Worm (Caenorhabditis elegans): ENCODE measurements around the gene mct-4.

mct-4 gene

ce11 chrX:4929657-4930056, at the start of gene mct-4:
mct-4 (minus strand) TSS chrX:4929757.
- no peak for TF ChIP-seq ama-1 (optimal IDR thresholded peaks at IDR 0.05)
- no peak for TF ChIP-seq mef-2 (tag; optimal IDR thresholded peaks at IDR 0.05)
- no peak for TF ChIP-seq ces-1 (GFP tag; optimal IDR thresholded peaks at IDR 0.05)
- TF ChIP-seq zip-4 (GFP tag; optimal IDR thresholded peaks at IDR 0.05) = no peak
- TF ChIP-seq efl-3 (GFP tag; optimal IDR thresholded peaks at IDR 0.05) = no peak
- TF ChIP-seq nhr-84 (tag; optimal IDR thresholded peaks at IDR 0.05) = no peak
- no peak for TF ChIP-seq snu-23 (GFP tag; optimal IDR thresholded peaks at IDR 0.05)
- no peak for TF ChIP-seq mab-9 (GFP tag; IDR thresholded peaks at IDR 0.05)
- TF ChIP-seq elt-3 (tag; optimal IDR thresholded peaks at IDR 0.05) = no peak
- no peak for TF ChIP-seq zag-1 (tag; optimal IDR thresholded peaks at IDR 0.05)
- TF ChIP-seq grh-1 (GFP tag; IDR thresholded peaks at IDR 0.05) = no peak
- no peak for TF ChIP-seq hpl-2 (GFP tag; optimal IDR thresholded peaks at IDR 0.05)
- TF ChIP-seq fkh-4 (tag; optimal IDR thresholded peaks at IDR 0.05; ENCODE audit: borderline replicate concordance) = no peak
- TF ChIP-seq skn-1 (tag; optimal IDR thresholded peaks at IDR 0.05) = no peak
- TF ChIP-seq unc-130 (tag; optimal IDR thresholded peaks at IDR 0.05) = no peak
- no peak for TF ChIP-seq F16B12.6 (tag; optimal IDR thresholded peaks at IDR 0.05)
- no peak for TF ChIP-seq hlh-17 (GFP tag; optimal IDR thresholded peaks at IDR 0.05; ENCODE audit: borderline replicate concordance)
- TF ChIP-seq mdl-1 (tag; optimal IDR thresholded peaks at IDR 0.05) = no peak

- TF ChIP-seq lsy-2 (tag; optimal IDR thresholded peaks at IDR 0.05) (no peak), fos-1 (tag; optimal IDR thresholded peaks at IDR 0.05) (no peak), unc-130 (tag; optimal IDR thresholded peaks at IDR 0.05) (no peak), nhr-71 (tag; optimal IDR thresholded peaks at IDR 0.05) (no peak), unc-86 (tag; optimal IDR thresholded peaks at IDR 0.05) (no peak), nhr-11 (tag; optimal IDR thresholded peaks at IDR 0.05) (no peak), elt-2 (tag; optimal IDR thresholded peaks at IDR 0.05) (no peak), Y116A8C.19 (tag; optimal IDR thresholded peaks at IDR 0.05; ENCODE audit: borderline replicate concordance) (no peak), nhr-77 (tag; optimal IDR thresholded peaks at IDR 0.05) (no peak), fkh-8 (tag; optimal IDR thresholded peaks at IDR 0.05) (no peak), lin-35 (GFP tag; optimal IDR thresholded peaks at IDR 0.05) (no peak)
Observed at ce11 chrX:4979060-4979459, 49.5 kb upstream of the mct-4 start.

- TF ChIP-seq hlh-17 (GFP tag; optimal IDR thresholded peaks at IDR 0.05; ENCODE audit: borderline replicate concordance) (no peak), F16B12.6 (tag; optimal IDR thresholded peaks at IDR 0.05) (no peak)
Observed at ce11 chrX:4978103-4978502, 48.5 kb upstream of the mct-4 start.

ce11 chrX:4976530-4976929, 47.0 kb upstream of the mct-4 start, which contains the start of gene lfi-1:
lfi-1 (plus strand) TSS chrX:4976830.
- no peak for TF ChIP-seq mdl-1 (tag; optimal IDR thresholded peaks at IDR 0.05)

- TF ChIP-seq efl-1 (optimal IDR thresholded peaks at IDR 0.05) (no peak), efl-1 (GFP tag; optimal IDR thresholded peaks at IDR 0.05 in 1 of 2) (peak in 1 of 2 experiments; percentile 28), nhr-77 (tag; optimal IDR thresholded peaks at IDR 0.05) (no peak), dsc-1 (tag; optimal IDR thresholded peaks at IDR 0.05) (no peak), irx-1 (tag; optimal IDR thresholded peaks at IDR 0.05) (no peak), nhr-71 (tag; optimal IDR thresholded peaks at IDR 0.05) (no peak), nhr-90 (tag; optimal IDR thresholded peaks at IDR 0.05; ENCODE audit: poor library complexity) (no peak), fkh-4 (tag; optimal IDR thresholded peaks at IDR 0.05; ENCODE audit: borderline replicate concordance) (no peak), rnt-1 (tag; optimal IDR thresholded peaks at IDR 0.05) (no peak), blmp-1 (tag; optimal IDR thresholded peaks at IDR 0.05) (peak; percentile 23), pqm-1 (tag; optimal IDR thresholded peaks at IDR 0.05) (no peak), ama-1 (optimal IDR thresholded peaks at IDR 0.05) (no peak)
Observed at ce11 chrX:4974486-4974885, 44.9 kb upstream of the mct-4 start.
